Worm (Caenorhabditis elegans) whole organism, L4 larva: Measurements from ENCODE around the gene ref-2.

ENCODE experiments used
- F44E2.7 ChIP-seq: fragments of 200-800 bp; sonication (Bioruptor generic); IDR thresholded peaks from 2 replicates; pipeline ENCODE4 v2.1.2; 2022; ENCODE audit warnings: missing genetic modification characterization, missing compliant biosample characterization
- R02D3.7 ChIP-seq: fragments of 150-350 bp; sonication (generic microtip); optimal IDR thresholded peaks from 3 replicates; lab custom pipeline; 2014; ENCODE audit warnings: missing biosample characterization, missing genetic modification characterization
- T20F7.1 ChIP-seq: fragments of 200-800 bp; sonication (Bioruptor generic); optimal IDR thresholded peaks from 2 replicates; lab custom pipeline; 2018; ENCODE audit warnings: mild to moderate bottlenecking, missing genetic modification characterization, missing compliant biosample characterization
- T26A8.4 ChIP-seq: fragments of 200-800 bp; sonication (Bioruptor generic); IDR thresholded peaks from 2 replicates; pipeline ENCODE4 v1.3.6; 2022; ENCODE audit warnings: missing genetic modification characterization, missing compliant biosample characterization
- Y105C5A.15 ChIP-seq: fragments of 200-800 bp; sonication (Bioruptor generic); IDR thresholded peaks from 2 replicates; pipeline ENCODE4 v1.3.6; 2022; ENCODE audit warnings: missing genetic modification characterization, missing compliant biosample characterization
- Y5F2A.4 ChIP-seq: fragments of 200-800 bp; sonication (Bioruptor generic); optimal IDR thresholded peaks from 2 replicates; lab custom pipeline; 2018; ENCODE audit warnings: mild to moderate bottlenecking, missing genetic modification characterization, missing compliant biosample characterization
- Y75B8A.6 ChIP-seq: fragments of 200-800 bp; sonication (Bioruptor generic); IDR thresholded peaks from 2 replicates; pipeline ENCODE4 v1.3.6; 2022; ENCODE audit warnings: missing genetic modification reagents, missing genetic modification characterization, missing compliant biosample characterization
- ZK546.5 ChIP-seq, 2 experiments: sonication (generic microtip); optimal IDR thresholded peaks; 2 replicates each; lab custom pipeline; 2017; ENCODE audit warnings: missing biosample characterization in 2 of 2, missing genetic modification characterization in 2 of 2
- attf-4 ChIP-seq: sonication (generic microtip); optimal IDR thresholded peaks from 3 replicates; lab custom pipeline; 2017; ENCODE audit warnings: missing biosample characterization, missing genetic modification characterization
- ceh-20 ChIP-seq: fragments of 200-800 bp; sonication (Bioruptor generic); IDR thresholded peaks from 2 replicates; pipeline ENCODE4 v1.3.6; 2022; ENCODE audit warnings: missing genetic modification reagents, missing genetic modification characterization, missing compliant biosample characterization
- ceh-32 ChIP-seq: sonication (generic microtip); optimal IDR thresholded peaks from 2 replicates; lab custom pipeline; 2016; ENCODE audit warnings: mild to moderate bottlenecking, missing genetic modification characterization, missing compliant biosample characterization; ENCODE audit not compliant: poor library complexity
- ceh-82 ChIP-seq: sonication (generic microtip); optimal IDR thresholded peaks from 2 replicates; lab custom pipeline; 2017; ENCODE audit warnings: missing biosample characterization, missing genetic modification characterization
- ctbp-1 ChIP-seq: fragments of 200-800 bp; sonication (Bioruptor generic); IDR thresholded peaks from 2 replicates; pipeline ENCODE4 v1.3.6; 2022; ENCODE audit warnings: missing genetic modification reagents, missing genetic modification characterization, missing compliant biosample characterization
- dpl-1 ChIP-seq: fragments of 150-350 bp; optimal IDR thresholded peaks from 2 replicates; lab custom pipeline; 2014; ENCODE audit warnings: missing biosample characterization, missing genetic modification reagents, missing genetic modification characterization
- duxl-1 ChIP-seq: sonication (generic microtip); optimal IDR thresholded peaks from 2 replicates; lab custom pipeline; 2016; ENCODE audit warnings: mild to moderate bottlenecking, missing genetic modification characterization, moderate library complexity, missing compliant biosample characterization; ENCODE audit not compliant: poor library complexity
- egl-43 ChIP-seq: fragments of 200-800 bp; sonication (Bioruptor generic); IDR thresholded peaks from 2 replicates; pipeline ENCODE4 v1.3.6; 2022; ENCODE audit warnings: missing genetic modification reagents, missing genetic modification characterization, missing compliant biosample characterization
- fkh-10 ChIP-seq: fragments of 150-350 bp; optimal IDR thresholded peaks from 2 replicates; lab custom pipeline; 2014; ENCODE audit warnings: missing biosample characterization, missing genetic modification reagents, missing genetic modification characterization
- hif-1 ChIP-seq, 2 experiments: sonication (generic microtip); optimal IDR thresholded peaks; 2 replicates each; lab custom pipeline; 2016 to 2017; ENCODE audit warnings: missing compliant biosample characterization in 2 of 2, missing genetic modification characterization in 2 of 2, missing genetic modification reagents in 2 of 2, missing genotype in 2 of 2, mild to moderate bottlenecking in 1 of 2
- hlh-30 ChIP-seq: sonication (generic microtip); optimal IDR thresholded peaks from 2 replicates; lab custom pipeline; 2017; ENCODE audit warnings: antibody characterized with exemption, mild to moderate bottlenecking, missing genetic modification characterization, missing compliant biosample characterization; ENCODE audit not compliant: insufficient read depth
- jun-1 ChIP-seq: fragments of 150-350 bp; optimal IDR thresholded peaks from 2 replicates; lab custom pipeline; 2014; ENCODE audit warnings: missing biosample characterization, missing genetic modification reagents, missing genetic modification characterization
- lin-1 ChIP-seq: fragments of 200-800 bp; sonication (Bioruptor generic); IDR thresholded peaks from 2 replicates; pipeline ENCODE4 v1.3.6; 2022; ENCODE audit warnings: missing genetic modification reagents, missing genetic modification characterization, missing compliant biosample characterization
- lin-15B ChIP-seq: fragments of 150-350 bp; sonication (generic microtip); optimal IDR thresholded peaks from 3 replicates; lab custom pipeline; 2014; ENCODE audit warnings: missing biosample characterization, missing genetic modification characterization
- lin-29 ChIP-seq: fragments of 200-800 bp; sonication (Bioruptor generic); IDR thresholded peaks from 2 replicates; pipeline ENCODE4 v1.3.6; 2022; ENCODE audit warnings: missing genetic modification reagents, missing genetic modification characterization, missing compliant biosample characterization
- lin-38 ChIP-seq: fragments of 200-800 bp; sonication (Bioruptor generic); IDR thresholded peaks from 2 replicates; pipeline ENCODE4 v1.3.6; 2022; ENCODE audit warnings: missing genetic modification reagents, missing genetic modification characterization, missing compliant biosample characterization
- lir-3 ChIP-seq: sonication (generic microtip); optimal IDR thresholded peaks from 2 replicates; lab custom pipeline; 2016; ENCODE audit warnings: mild to moderate bottlenecking, missing genetic modification characterization, missing compliant biosample characterization
- lsy-2 ChIP-seq, 2 experiments: fragments of 150-350 bp in 1 of 2; sonication (generic microtip) in 1 of 2; optimal IDR thresholded peaks; 2 replicates each; lab custom pipeline; 2014 to 2017; ENCODE audit warnings: missing biosample characterization in 2 of 2, missing genetic modification characterization in 2 of 2
- madf-9 ChIP-seq: fragments of 200-800 bp; sonication (Bioruptor generic); conservative IDR thresholded peaks from 2 replicates; pipeline ENCODE4 v1.3.6; 2022; ENCODE audit warnings: missing genetic modification reagents, missing genetic modification characterization, missing compliant biosample characterization
- mdl-1 ChIP-seq, 2 experiments: fragments of 150-350 bp in 1 of 2; sonication (generic microtip) in 1 of 2; optimal IDR thresholded peaks; 2 replicates each; lab custom pipeline; 2014 to 2017; ENCODE audit warnings: missing biosample characterization in 2 of 2, missing genetic modification characterization in 2 of 2
- mes-2 ChIP-seq: sonication (generic microtip); optimal IDR thresholded peaks from 2 replicates; lab custom pipeline; 2016; ENCODE audit warnings: missing genotype, mild to moderate bottlenecking, missing genetic modification characterization, missing compliant biosample characterization; ENCODE audit not compliant: poor library complexity, severe bottlenecking
- mxl-2 ChIP-seq: fragments of 200-800 bp; sonication (Bioruptor generic); conservative IDR thresholded peaks from 2 replicates; pipeline ENCODE4 v1.3.6; 2022; ENCODE audit warnings: missing genetic modification reagents, missing genetic modification characterization, missing compliant biosample characterization
- nhr-111 ChIP-seq: fragments of 200-800 bp; sonication (Bioruptor generic); optimal IDR thresholded peaks from 2 replicates; lab custom pipeline; 2018; ENCODE audit warnings: mild to moderate bottlenecking, missing genetic modification characterization, missing compliant biosample characterization
- nhr-41 ChIP-seq: fragments of 200-800 bp; sonication (Bioruptor generic); IDR thresholded peaks from 2 replicates; pipeline ENCODE4 v1.3.6; 2022; ENCODE audit warnings: missing genetic modification reagents, missing genetic modification characterization, missing compliant biosample characterization
- nhr-42 ChIP-seq: fragments of 200-800 bp; sonication (Bioruptor generic); IDR thresholded peaks from 2 replicates; pipeline ENCODE4 v1.3.6; 2022; ENCODE audit warnings: missing genetic modification characterization, missing compliant biosample characterization
- nhr-48 ChIP-seq: sonication (generic microtip); optimal IDR thresholded peaks from 2 replicates; lab custom pipeline; 2016; ENCODE audit warnings: mild to moderate bottlenecking, missing genetic modification characterization, missing compliant biosample characterization
- nhr-76 ChIP-seq: fragments of 150-350 bp; optimal IDR thresholded peaks from 2 replicates; lab custom pipeline; 2014; ENCODE audit warnings: missing biosample characterization, missing genetic modification characterization
- nhr-77 ChIP-seq: fragments of 150-350 bp; optimal IDR thresholded peaks from 2 replicates; lab custom pipeline; 2014; ENCODE audit warnings: missing biosample characterization, missing genetic modification characterization
- php-3 ChIP-seq: fragments of 200-800 bp; sonication (Bioruptor generic); IDR thresholded peaks from 2 replicates; pipeline ENCODE4 v1.3.6; 2022; ENCODE audit warnings: missing genetic modification reagents, missing genetic modification characterization, missing compliant biosample characterization
- saeg-2 ChIP-seq: fragments of 200-800 bp; sonication (Bioruptor generic); IDR thresholded peaks from 2 replicates; pipeline ENCODE4 v1.3.6; 2022; ENCODE audit warnings: missing genetic modification reagents, missing genetic modification characterization, missing compliant biosample characterization
- set-16 ChIP-seq: fragments of 200-800 bp; sonication (Bioruptor generic); IDR thresholded peaks from 2 replicates; pipeline ENCODE4 v1.3.6; 2022; ENCODE audit warnings: missing genetic modification reagents, missing genetic modification characterization, missing compliant biosample characterization
- skn-1 ChIP-seq: fragments of 150-350 bp; optimal IDR thresholded peaks from 2 replicates; lab custom pipeline; 2014; ENCODE audit warnings: missing biosample characterization, missing genetic modification characterization
- snpc-1.2 ChIP-seq: fragments of 200-800 bp; sonication (Bioruptor generic); IDR thresholded peaks from 2 replicates; pipeline ENCODE4 v1.3.6; 2022; ENCODE audit warnings: missing genetic modification reagents, missing genetic modification characterization, missing compliant biosample characterization
- spr-1 ChIP-seq: sonication (generic microtip); optimal IDR thresholded peaks from 2 replicates; lab custom pipeline; 2016; ENCODE audit warnings: mild to moderate bottlenecking, missing genetic modification characterization, missing compliant biosample characterization
- spr-3 ChIP-seq: fragments of 200-800 bp; sonication (Bioruptor generic); optimal IDR thresholded peaks from 2 replicates; lab custom pipeline; 2018; ENCODE audit warnings: mild to moderate bottlenecking, missing genetic modification characterization, missing compliant biosample characterization
- unc-130 ChIP-seq: sonication (generic microtip); optimal IDR thresholded peaks from 2 replicates; lab custom pipeline; 2016; ENCODE audit warnings: missing genetic modification reagents, missing genetic modification characterization, missing compliant biosample characterization
- unc-39 ChIP-seq: sonication (generic microtip); optimal IDR thresholded peaks from 2 replicates; lab custom pipeline; 2017; ENCODE audit warnings: missing biosample characterization, missing genetic modification characterization
- unc-62 ChIP-seq, 3 experiments: fragments of 150-350 bp in 1 of 3; sonication (generic microtip); optimal IDR thresholded peaks in 2 of 3; peaks in 1 of 3; 1 replicate in 1 of 3; 2 replicates in 2 of 3; lab custom pipeline; 2014 to 2017; ENCODE audit warnings: missing biosample characterization in 3 of 3, missing genetic modification characterization in 3 of 3, missing genetic modification reagents in 3 of 3, missing genotype in 1 of 3
- zag-1 ChIP-seq: fragments of 150-350 bp; optimal IDR thresholded peaks from 2 replicates; lab custom pipeline; 2014; ENCODE audit warnings: missing biosample characterization, missing genetic modification characterization
- zfp-3 ChIP-seq: fragments of 200-800 bp; sonication (Bioruptor generic); conservative IDR thresholded peaks from 2 replicates; pipeline ENCODE4 v1.3.6; 2022; ENCODE audit warnings: missing genetic modification reagents, missing genetic modification characterization, missing compliant biosample characterization
- zip-2 ChIP-seq: fragments of 150-350 bp; optimal IDR thresholded peaks from 2 replicates; lab custom pipeline; 2014; ENCODE audit warnings: missing biosample characterization, missing genetic modification characterization
- ztf-11 ChIP-seq: fragments of 150-350 bp; optimal IDR thresholded peaks from 2 replicates; lab custom pipeline; 2014; ENCODE audit warnings: missing biosample characterization, missing genetic modification characterization
- ztf-7 ChIP-seq: fragments of 150-350 bp; optimal IDR thresholded peaks from 2 replicates; lab custom pipeline; 2014; ENCODE audit warnings: missing biosample characterization, missing genetic modification characterization

The ref-2 gene

DNA sequence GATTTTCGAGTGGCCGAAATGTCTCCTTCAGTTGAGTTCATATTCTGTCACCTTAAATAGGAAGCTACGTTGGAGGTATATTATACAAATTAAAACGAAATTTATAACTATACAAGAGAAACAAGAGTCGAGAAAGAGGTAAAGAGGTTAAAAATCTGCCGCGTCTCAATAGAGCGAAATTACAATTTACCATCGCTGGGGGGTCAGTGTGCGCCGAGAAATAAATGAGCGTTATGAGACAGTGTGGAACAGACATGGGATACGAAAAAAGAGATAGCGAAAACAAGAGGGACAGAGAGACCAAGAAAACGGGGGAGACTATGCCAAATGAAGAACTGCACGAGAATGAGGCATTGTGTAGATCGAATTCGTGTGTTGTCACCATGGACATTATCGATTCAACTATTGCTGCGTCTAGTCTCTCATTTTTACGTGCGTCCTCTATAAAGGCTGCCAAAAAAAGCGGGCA lies 43.9 kb downstream of the ref-2 start, which contains the start of gene ZK154.5:
Gene ZK154.5, minus strand, starts transcription at position 51 of the 469 bp plus-strand sequence.
- TF ChIP-seq saeg-2 (GFP tag; lab: Robert Waterston, UW) (no peak), set-16 (GFP tag; lab: Robert Waterston, UW) (no peak), lin-15B (tag; lab: Kevin White, UChicago) (no peak), nhr-48 (tag; lab: Kevin White, UChicago) (peak; percentile 1), lin-29 (GFP tag; lab: Robert Waterston, UW) (no peak), zfp-3 (GFP tag; lab: Robert Waterston, UW) (no peak), ztf-11 (tag; lab: Kevin White, UChicago) (no peak), unc-39 (tag; lab: Kevin White, UChicago) (no peak), duxl-1 (tag; lab: Kevin White, UChicago) (no peak), hif-1 (tag; optimal IDR thresholded peaks at IDR 0.05; lab: Kevin White, UChicago) (peak in 1 of 2 experiments; percentile 18), R02D3.7 (tag; lab: Kevin White, UChicago) (no peak), ceh-20 (GFP tag; lab: Robert Waterston, UW) (no peak), mdl-1 (tag; optimal IDR thresholded peaks at IDR 0.05; lab: Kevin White, UChicago) (peak in 1 of 2 experiments; percentile 43), dpl-1 (GFP tag; lab: Kevin White, UChicago) (peak; percentile 53), nhr-42 (GFP tag; lab: Robert Waterston, UW) (no peak), ctbp-1 (GFP tag; lab: Robert Waterston, UW) (0 out of 2 replicates have a peak, but pooled peaks have one; percentile 16), egl-43 (GFP tag; lab: Robert Waterston, UW) (no peak), ceh-32 (tag; lab: Kevin White, UChicago) (no peak), T26A8.4 (GFP tag; lab: Robert Waterston, UW) (peak; percentile 45; the same call in 1 of the 2 replicates), php-3 (no peak), madf-9 (no peak), hlh-30 (tag; lab: Kevin White, UChicago) (peak; percentile 58), snpc-1.2 (GFP tag; lab: Robert Waterston, UW) (no peak), lsy-2 (tag; optimal IDR thresholded peaks at IDR 0.05; lab: Kevin White, UChicago) (peak in 1 of 2 experiments; percentile 34), T20F7.1 (GFP tag; lab: Kevin White, UChicago) (no peak), spr-1 (tag; lab: Kevin White, UChicago) (no peak), unc-62 (GFP tag; optimal IDR thresholded peaks at IDR 0.05 in 1 of 2; lab: Kevin White, UChicago) (no peak), unc-62 (tag; optimal IDR thresholded peaks at IDR 0.05; lab: Kevin White, UChicago) (no peak), lin-1 (no peak), fkh-10 (GFP tag; lab: Kevin White, UChicago) (no peak), ceh-82 (no peak), attf-4 (tag; lab: Kevin White, UChicago) (no peak), Y105C5A.15 (GFP tag; lab: Robert Waterston, UW) (no peak), lir-3 (tag; lab: Kevin White, UChicago) (no peak), Y75B8A.6 (GFP tag; lab: Robert Waterston, UW) (no peak), unc-130 (GFP tag; lab: Kevin White, UChicago) (no peak), zip-2 (tag; lab: Kevin White, UChicago) (no peak), nhr-111 (GFP tag; lab: Kevin White, UChicago) (no peak), zag-1 (tag; lab: Kevin White, UChicago) (no peak), ztf-7 (peak; percentile 3), skn-1 (no peak), spr-3 (GFP tag; lab: Kevin White, UChicago) (no peak), mes-2 (tag; lab: Kevin White, UChicago) (peak; percentile 24), nhr-77 (tag; lab: Kevin White, UChicago) (no peak), Y5F2A.4 (GFP tag; lab: Kevin White, UChicago) (no peak), lin-38 (GFP tag; lab: Robert Waterston, UW) (no peak; the same call in 1 of the 2 replicates), mxl-2 (GFP tag; lab: Robert Waterston, UW) (no peak), jun-1 (tag; lab: Kevin White, UChicago) (no peak), nhr-76 (tag; lab: Kevin White, UChicago) (no peak), F44E2.7 (GFP tag; lab: Robert Waterston, UW) (no peak), nhr-41 (GFP tag; lab: Robert Waterston, UW) (no peak), ZK546.5 (tag; optimal IDR thresholded peaks at IDR 0.05; lab: Kevin White, UChicago) (no peak)
